Fruit fly (Drosophila melanogaster): Measurements from ENCODE around the gene CG7214.

dm6 chr2L:7741437-7741836 lies 3.2 kb downstream of the CG7214 start, which contains the start of gene Acp1:
- no peak for TF ChIP-seq br (GFP tag; optimal IDR thresholded peaks at IDR 0.05)
- TF ChIP-seq usp (GFP tag; optimal IDR thresholded peaks at IDR 0.05), result no peak
- no peak for TF ChIP-seq pan (optimal IDR thresholded peaks at IDR 0.05)
- TF ChIP-seq Hr78 (GFP tag; optimal IDR thresholded peaks at IDR 0.05), result no peak
- TF ChIP-seq Abd-B (GFP tag; optimal IDR thresholded peaks at IDR 0.05), result no peak
- TF ChIP-seq Hnf4 (GFP tag; optimal IDR thresholded peaks at IDR 0.05), result no peak
- no peak for TF ChIP-seq Jra (GFP tag; optimal IDR thresholded peaks at IDR 0.05)
- no peak for TF ChIP-seq ey (GFP tag; optimal IDR thresholded peaks at IDR 0.05)
- no peak for TF ChIP-seq tai (GFP tag; optimal IDR thresholded peaks at IDR 0.05)
- no peak for TF ChIP-seq jim (GFP tag; optimal IDR thresholded peaks at IDR 0.05)
- TF ChIP-seq sv (GFP tag; optimal IDR thresholded peaks at IDR 0.05), result no peak
- no peak for TF ChIP-seq h (GFP tag; optimal IDR thresholded peaks at IDR 0.05)
- TF ChIP-seq fru (GFP tag; optimal IDR thresholded peaks at IDR 0.05), result no peak

All from whole organism, wandering third instar larva.